Worm (Caenorhabditis elegans): Measurements from ENCODE around the gene sinh-1.

sinh-1 gene

ce11 chrII:12274944-12275343 is 46.8 kb downstream of the sinh-1 start, which contains the start of gene Y57A10A.27:
Gene Y57A10A.27, minus strand, starts transcription at chrII:12275044.
- TF ChIP-seq unc-120 (tag; optimal IDR thresholded peaks at IDR 0.05; ENCODE audit: poor library complexity, severe bottlenecking), result no peak
- TF ChIP-seq cnd-1 (tag; optimal IDR thresholded peaks at IDR 0.05), result no peak
- TF ChIP-seq pha-4 (tag; optimal IDR thresholded peaks at IDR 0.05), result no peak
- no peak for TF ChIP-seq bed-3 (GFP tag; optimal IDR thresholded peaks at IDR 0.05)
- TF ChIP-seq ces-1 (GFP tag; optimal IDR thresholded peaks at IDR 0.05), result no peak
- no peak for TF ChIP-seq nhr-12 (tag; optimal IDR thresholded peaks at IDR 0.05)
- TF ChIP-seq ceh-83 (GFP tag; optimal IDR thresholded peaks at IDR 0.05), result no peak
- no peak for TF ChIP-seq unc-62 (GFP tag; optimal IDR thresholded peaks at IDR 0.05)
- TF ChIP-seq lin-32 (GFP tag; optimal IDR thresholded peaks at IDR 0.05), result no peak

ce11 chrII:12278602-12279001 is 50.5 kb downstream of the sinh-1 start:
- TF ChIP-seq mep-1 (tag; optimal IDR thresholded peaks at IDR 0.05) (no peak), ztf-11 (tag; optimal IDR thresholded peaks at IDR 0.05) (no peak), bed-3 (GFP tag; optimal IDR thresholded peaks at IDR 0.05) (no peak), unc-39 (tag; optimal IDR thresholded peaks at IDR 0.05) (no peak), nhr-237 (tag; optimal IDR thresholded peaks at IDR 0.05) (no peak), lsy-2 (tag; optimal IDR thresholded peaks at IDR 0.05) (no peak), snpc-4 (tag; optimal IDR thresholded peaks at IDR 0.05) (no peak)

- TF ChIP-seq nhr-28 (tag; optimal IDR thresholded peaks at IDR 0.05), result no peak
- TF ChIP-seq ces-1 (GFP tag; optimal IDR thresholded peaks at IDR 0.05), result peak; percentile 67
Observed at ce11 chrII:12279259-12279658, 51.2 kb downstream of the sinh-1 start, which contains the start of the genes tric-1B.2 and Y57A10A.29. Gene tric-1B.2, minus strand, starts transcription at chrII:12279387. Gene Y57A10A.29, plus strand, starts transcription at chrII:12279561.

- TF ChIP-seq mls-2 (tag; optimal IDR thresholded peaks at IDR 0.05), result no peak
- no peak for TF ChIP-seq mab-5 (tag; optimal IDR thresholded peaks at IDR 0.05)
- TF ChIP-seq ceh-39 (tag; optimal IDR thresholded peaks at IDR 0.05), result no peak
- no peak for TF ChIP-seq zip-8 (tag; optimal IDR thresholded peaks at IDR 0.05)
- TF ChIP-seq sptf-1 (tag; optimal IDR thresholded peaks at IDR 0.05), result no peak
- TF ChIP-seq nhr-12 (tag; optimal IDR thresholded peaks at IDR 0.05), result no peak
- TF ChIP-seq lin-32 (GFP tag; optimal IDR thresholded peaks at IDR 0.05), result no peak
- no peak for TF ChIP-seq unc-120 (tag; optimal IDR thresholded peaks at IDR 0.05; ENCODE audit: poor library complexity, severe bottlenecking)
- no peak for TF ChIP-seq pha-4 (tag; optimal IDR thresholded peaks at IDR 0.05)
- no peak for TF ChIP-seq unc-39 (tag; optimal IDR thresholded peaks at IDR 0.05)
- no peak for TF ChIP-seq mep-1 (tag; optimal IDR thresholded peaks at IDR 0.05)
- TF ChIP-seq sem-2 (GFP tag; optimal IDR thresholded peaks at IDR 0.05), result no peak
- TF ChIP-seq hlh-1 (tag; optimal IDR thresholded peaks at IDR 0.05), result no peak
- TF ChIP-seq elt-1 (tag; optimal IDR thresholded peaks at IDR 0.05; ENCODE audit: borderline replicate concordance, insufficient read depth), result no peak
- no peak for TF ChIP-seq elt-3 (tag; optimal IDR thresholded peaks at IDR 0.05)
- no peak for TF ChIP-seq drap-1 (GFP tag; optimal IDR thresholded peaks at IDR 0.05)
- TF ChIP-seq lin-13 (tag; optimal IDR thresholded peaks at IDR 0.05), result no peak
Observed at ce11 chrII:12280360-12280759, 52.3 kb downstream of the sinh-1 start, which contains the start of gene ife-5. Gene ife-5, plus strand, starts transcription at chrII:12280660.

ce11 chrII:12284045-12284444 is 55.9 kb downstream of the sinh-1 start:
- TF ChIP-seq zip-8 (tag; optimal IDR thresholded peaks at IDR 0.05) (no peak), ceh-83 (GFP tag; optimal IDR thresholded peaks at IDR 0.05) (no peak), ceh-39 (tag; optimal IDR thresholded peaks at IDR 0.05) (no peak), hlh-1 (tag; optimal IDR thresholded peaks at IDR 0.05) (no peak), ztf-11 (tag; optimal IDR thresholded peaks at IDR 0.05) (no peak), drap-1 (GFP tag; optimal IDR thresholded peaks at IDR 0.05) (no peak), mls-2 (tag; optimal IDR thresholded peaks at IDR 0.05) (no peak), lsy-2 (tag; optimal IDR thresholded peaks at IDR 0.05) (no peak), ces-1 (GFP tag; optimal IDR thresholded peaks at IDR 0.05) (no peak), unc-39 (tag; optimal IDR thresholded peaks at IDR 0.05) (no peak), nhr-2 (tag; optimal IDR thresholded peaks at IDR 0.05) (no peak), nhr-237 (tag; optimal IDR thresholded peaks at IDR 0.05) (no peak), unc-120 (tag; optimal IDR thresholded peaks at IDR 0.05; ENCODE audit: poor library complexity, severe bottlenecking) (no peak), sem-2 (GFP tag; optimal IDR thresholded peaks at IDR 0.05) (no peak), lin-32 (GFP tag; optimal IDR thresholded peaks at IDR 0.05) (no peak), pha-4 (tag; optimal IDR thresholded peaks at IDR 0.05) (no peak), mep-1 (tag; optimal IDR thresholded peaks at IDR 0.05) (no peak), lin-13 (tag; optimal IDR thresholded peaks at IDR 0.05) (no peak), unc-62 (GFP tag; optimal IDR thresholded peaks at IDR 0.05) (no peak)
